Worm (Caenorhabditis elegans) whole organism, late embryonic: Measurements from ENCODE around the gene ell-1.

Experiments used
- C08G9.2 ChIP-seq: sonication (generic microtip); optimal IDR thresholded peaks from 2 replicates; lab custom pipeline; 2016; ENCODE audit warnings: mild to moderate bottlenecking, missing genetic modification characterization, moderate library complexity, missing compliant biosample characterization
- C38D4.7 ChIP-seq: fragments of 200-800 bp; sonication (Bioruptor generic); optimal IDR thresholded peaks from 2 replicates; lab custom pipeline; 2018; ENCODE audit warnings: mild to moderate bottlenecking, missing genetic modification characterization, moderate library complexity, missing compliant biosample characterization
- F13H6.1 ChIP-seq: sonication (generic microtip); optimal IDR thresholded peaks from 2 replicates; lab custom pipeline; 2016; ENCODE audit warnings: missing genetic modification characterization, missing compliant biosample characterization
- K02D7.2 ChIP-seq: sonication (generic microtip); optimal IDR thresholded peaks from 2 replicates; lab custom pipeline; 2017; ENCODE audit warnings: mild to moderate bottlenecking, missing genetic modification characterization, missing compliant biosample characterization
- K09A11.1 ChIP-seq: sonication (generic microtip); optimal IDR thresholded peaks from 2 replicates; lab custom pipeline; 2017; ENCODE audit warnings: antibody characterized with exemption, mild to moderate bottlenecking, missing genetic modification characterization, missing compliant biosample characterization; ENCODE audit not compliant: insufficient read depth
- Y22D7AL.16 ChIP-seq: sonication (generic microtip); optimal IDR thresholded peaks from 2 replicates; lab custom pipeline; 2016; ENCODE audit warnings: missing genetic modification characterization, missing compliant biosample characterization
- ceh-14 ChIP-seq: sonication (generic microtip); optimal IDR thresholded peaks from 2 replicates; lab custom pipeline; 2016; ENCODE audit warnings: missing genotype, missing genetic modification characterization, missing compliant biosample characterization
- ceh-24 ChIP-seq: sonication (generic microtip); optimal IDR thresholded peaks from 2 replicates; lab custom pipeline; 2016; ENCODE audit warnings: mild to moderate bottlenecking, missing genetic modification characterization, missing compliant biosample characterization
- ceh-34 ChIP-seq: sonication (generic microtip); optimal IDR thresholded peaks from 2 replicates; lab custom pipeline; 2016; ENCODE audit warnings: mild to moderate bottlenecking, missing genetic modification characterization, missing compliant biosample characterization
- ceh-45 ChIP-seq: fragments of 200-800 bp; sonication (Bioruptor generic); IDR thresholded peaks from 2 replicates; pipeline ENCODE4 v1.3.6; 2022; ENCODE audit warnings: missing genetic modification reagents, missing genetic modification characterization, missing compliant biosample characterization
- ceh-48 ChIP-seq: sonication (generic microtip); optimal IDR thresholded peaks from 2 replicates; lab custom pipeline; 2016; ENCODE audit warnings: missing genetic modification characterization, inconsistent platforms, missing compliant biosample characterization
- ceh-9 ChIP-seq: sonication (generic microtip); optimal IDR thresholded peaks from 2 replicates; lab custom pipeline; 2016; ENCODE audit warnings: mild to moderate bottlenecking, missing genetic modification characterization, inconsistent platforms, missing compliant biosample characterization
- dve-1 ChIP-seq: sonication (generic microtip); optimal IDR thresholded peaks from 2 replicates; lab custom pipeline; 2017; ENCODE audit warnings: antibody characterized with exemption, mild to moderate bottlenecking, missing genetic modification characterization, missing compliant biosample characterization
- elt-2 ChIP-seq: sonication (generic microtip); optimal IDR thresholded peaks from 2 replicates; lab custom pipeline; 2016; ENCODE audit warnings: missing genetic modification reagents, missing genetic modification characterization, missing compliant biosample characterization
- elt-4 ChIP-seq: sonication (generic microtip); optimal IDR thresholded peaks from 2 replicates; lab custom pipeline; 2016; ENCODE audit warnings: missing genetic modification characterization, missing compliant biosample characterization
- ets-4 ChIP-seq: sonication (generic microtip); optimal IDR thresholded peaks from 2 replicates; lab custom pipeline; 2016; ENCODE audit warnings: missing genetic modification characterization, missing compliant biosample characterization
- gmeb-2 ChIP-seq: sonication (generic microtip); optimal IDR thresholded peaks from 2 replicates; lab custom pipeline; 2016; ENCODE audit warnings: missing genetic modification characterization, inconsistent platforms, missing compliant biosample characterization
- hlh-15 ChIP-seq: sonication (generic microtip); optimal IDR thresholded peaks from 2 replicates; lab custom pipeline; 2016; ENCODE audit warnings: missing genetic modification characterization, missing compliant biosample characterization
- hlh-30 ChIP-seq: sonication (generic microtip); optimal IDR thresholded peaks from 2 replicates; lab custom pipeline; 2017; ENCODE audit warnings: antibody characterized with exemption, missing genetic modification characterization, missing compliant biosample characterization; ENCODE audit not compliant: insufficient read depth
- mec-3 ChIP-seq: sonication (generic microtip); optimal IDR thresholded peaks from 2 replicates; lab custom pipeline; 2016; ENCODE audit warnings: borderline replicate concordance, missing genetic modification characterization, missing compliant biosample characterization
- nfya-1 ChIP-seq: sonication (generic microtip); optimal IDR thresholded peaks from 2 replicates; lab custom pipeline; 2017; ENCODE audit warnings: missing genetic modification characterization, mild to moderate bottlenecking, missing compliant biosample characterization, antibody characterized with exemption, moderate library complexity
- npax-4 ChIP-seq: sonication (generic microtip); optimal IDR thresholded peaks from 2 replicates; lab custom pipeline; 2016; ENCODE audit warnings: missing genetic modification characterization, missing compliant biosample characterization
- pag-3 ChIP-seq: sonication (generic microtip); optimal IDR thresholded peaks from 2 replicates; lab custom pipeline; 2016; ENCODE audit warnings: missing compliant biosample characterization, missing genetic modification characterization, borderline replicate concordance
- pha-4 ChIP-seq: fragments of 150-350 bp; optimal IDR thresholded peaks from 2 replicates; lab custom pipeline; 2018; ENCODE audit warnings: missing biosample characterization, missing genetic modification reagents, missing genetic modification characterization
- pqm-1 ChIP-seq: sonication (generic microtip); optimal IDR thresholded peaks from 2 replicates; lab custom pipeline; 2016; ENCODE audit warnings: missing genetic modification characterization, missing compliant biosample characterization
- ref-2 ChIP-seq: sonication (generic microtip); optimal IDR thresholded peaks from 2 replicates; lab custom pipeline; 2016; ENCODE audit warnings: missing genetic modification characterization, missing compliant biosample characterization
- unc-3 ChIP-seq, 2 experiments: fragments of 200-800 bp in 1 of 2; sonication (Bioruptor generic) in 1 of 2; sonication (generic microtip) in 1 of 2; conservative IDR thresholded peaks in 1 of 2; optimal IDR thresholded peaks in 1 of 2; 2 replicates each; pipeline versions ENCODE4 v1.3.6 to Lab custom; 2016 to 2022; ENCODE audit warnings: missing compliant biosample characterization in 2 of 2, missing genetic modification characterization in 2 of 2, missing genetic modification reagents in 1 of 2
- unc-42 ChIP-seq: sonication (generic microtip); optimal IDR thresholded peaks from 2 replicates; lab custom pipeline; 2016; ENCODE audit warnings: missing genotype, missing genetic modification characterization, missing compliant biosample characterization
- unc-55 ChIP-seq: sonication (generic microtip); optimal IDR thresholded peaks from 2 replicates; lab custom pipeline; 2017; ENCODE audit warnings: missing biosample characterization, missing genetic modification reagents, missing genetic modification characterization

The ell-1 gene

ce11 chrIV:4398420-4398819 lies 4.2 kb downstream of the ell-1 start (continued):
- no peak for TF ChIP-seq ceh-9
- TF ChIP-seq hlh-15: no peak
- TF ChIP-seq C08G9.2 (tag; lab: Kevin White, UChicago): no peak
- TF ChIP-seq, all 69 proteins: peak for 9

DNA sequence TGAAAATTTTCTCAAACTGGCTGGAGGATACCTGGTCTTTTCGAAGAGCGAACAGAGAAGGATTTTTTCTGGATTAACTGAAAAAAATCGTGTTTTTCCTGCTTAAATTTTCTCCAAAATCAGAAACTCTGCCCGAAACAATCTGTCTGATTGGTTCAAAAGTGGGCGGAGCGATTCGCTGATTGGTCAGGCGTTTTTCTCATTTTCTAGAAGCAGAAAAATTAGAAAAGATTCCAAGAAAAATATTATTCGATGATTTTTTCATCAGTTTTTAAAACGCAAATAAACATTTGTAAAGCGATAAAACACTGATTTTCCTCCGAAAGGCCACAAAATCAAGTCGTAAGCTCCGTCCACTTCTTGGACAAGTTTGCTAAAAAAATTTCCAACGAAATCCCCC lies 4.7 kb downstream of the ell-1 start:
- TF ChIP-seq nfya-1 (tag; lab: Kevin White, UChicago) (peak; percentile 41), unc-3 (GFP tag; conservative IDR thresholded peaks at IDR 0.05; lab: Robert Waterston, UW) (no peak), unc-3 (tag; optimal IDR thresholded peaks at IDR 0.05; lab: Kevin White, UChicago) (no peak), pag-3 (tag; lab: Kevin White, UChicago) (no peak)
- TF ChIP-seq, all 69 proteins: peak for 1

- TF ChIP-seq ceh-45 (GFP tag; lab: Robert Waterston, UW) (no peak), unc-55 (GFP tag; lab: Kevin White, UChicago) (no peak), ceh-48 (tag; lab: Kevin White, UChicago) (no peak), pha-4 (tag; lab: Kevin White, UChicago) (no peak), ceh-24 (tag; lab: Kevin White, UChicago) (no peak), gmeb-2 (tag; lab: Kevin White, UChicago) (peak; percentile 34), K02D7.2 (tag; lab: Kevin White, UChicago) (no peak), ceh-34 (tag; lab: Kevin White, UChicago) (peak; percentile 23), elt-2 (no peak), pqm-1 (no peak), F13H6.1 (tag; lab: Kevin White, UChicago) (no peak), ref-2 (tag; lab: Kevin White, UChicago) (peak; percentile 11), ets-4 (tag; lab: Kevin White, UChicago) (peak; percentile 33), Y22D7AL.16 (tag; lab: Kevin White, UChicago) (no peak), elt-4 (tag; lab: Kevin White, UChicago) (no peak), ceh-14 (tag; lab: Kevin White, UChicago) (peak; percentile 11), unc-42 (tag; lab: Kevin White, UChicago) (no peak)
Observed at ce11 chrIV:4399418-4400136, 5.4 kb downstream of the ell-1 start.

DNA sequence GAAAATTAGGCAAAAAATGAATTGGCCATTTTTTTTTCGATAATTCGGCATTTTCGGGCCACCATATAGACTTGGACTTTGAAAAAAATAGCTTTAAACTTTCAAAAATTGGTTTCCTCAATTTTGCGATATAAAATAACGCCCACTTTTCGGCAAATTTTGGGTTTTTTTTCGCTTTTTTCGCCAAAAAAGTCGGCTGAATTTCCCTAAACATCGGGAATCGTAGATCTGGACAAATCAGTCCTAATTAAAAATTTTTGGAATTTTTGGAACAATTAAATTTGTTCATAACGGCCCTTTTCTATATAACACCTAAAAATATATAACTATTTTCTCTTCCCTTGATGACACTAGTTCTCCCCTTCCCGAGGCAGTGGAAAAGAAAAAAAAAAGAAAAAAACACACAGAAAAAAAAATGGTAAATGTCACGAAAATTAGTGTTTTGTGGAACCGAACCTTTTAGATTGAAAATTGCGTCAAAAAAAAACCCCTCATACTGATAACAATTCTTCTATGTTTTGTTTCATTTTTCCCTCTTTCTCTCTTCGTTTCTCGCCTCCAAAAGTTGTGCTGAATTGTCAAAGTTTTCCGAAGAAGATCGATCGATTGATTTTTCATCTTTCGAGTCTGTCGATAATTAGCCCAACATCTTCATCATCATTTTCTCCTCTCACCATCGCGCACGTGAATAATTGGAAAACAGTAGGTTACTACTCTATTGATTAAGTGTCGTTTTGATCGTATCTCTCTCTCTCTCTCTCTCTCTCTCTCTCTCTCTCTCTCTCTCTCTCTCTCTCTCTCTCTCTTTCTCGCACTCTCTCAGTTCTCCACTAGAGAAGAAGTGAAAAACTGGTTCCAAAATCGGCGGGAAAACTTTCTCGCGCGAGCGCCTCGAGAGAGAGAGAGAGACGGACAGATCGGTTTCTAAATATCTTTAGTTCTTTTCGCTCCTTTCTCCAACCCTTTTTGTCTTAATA lies 6.4 kb downstream of the ell-1 start, which contains the start of gene Y24D9A.6:
Gene Y24D9A.6 (minus strand): TSS at position 51 of the 977 bp plus-strand sequence.
- TF ChIP-seq K09A11.1 (no peak), dve-1 (peak; percentile 46)

ce11 chrIV:4402413-4402812 lies 8.2 kb downstream of the ell-1 start:
- peak; percentile 56 for TF ChIP-seq hlh-30 (tag; lab: Kevin White, UChicago)
- no peak for TF ChIP-seq npax-4 (tag; lab: Kevin White, UChicago)
- TF ChIP-seq mec-3 (tag; lab: Kevin White, UChicago): no peak
- no peak for TF ChIP-seq C38D4.7 (GFP tag; lab: Kevin White, UChicago)
